Fruit fly (Drosophila melanogaster) whole organism, prepupa: ENCODE data around the gene NC2beta.

ENCODE experiments used
- CG11902 ChIP-seq: fragments of 200-800 bp; sonication (Bioruptor generic); optimal IDR thresholded peaks from 3 replicates; lab custom pipeline; 2016; ENCODE audit warnings: missing biosample characterization, missing genetic modification characterization
- Sox14 ChIP-seq: fragments of 200-800 bp; sonication (Bioruptor generic); optimal IDR thresholded peaks from 3 replicates; lab custom pipeline; 2016; ENCODE audit warnings: missing biosample characterization, missing genetic modification characterization
- achi ChIP-seq: fragments of 200-800 bp; sonication (Bioruptor generic); optimal IDR thresholded peaks from 3 replicates; lab custom pipeline; 2016; ENCODE audit warnings: missing biosample characterization, missing genetic modification characterization

DNA sequence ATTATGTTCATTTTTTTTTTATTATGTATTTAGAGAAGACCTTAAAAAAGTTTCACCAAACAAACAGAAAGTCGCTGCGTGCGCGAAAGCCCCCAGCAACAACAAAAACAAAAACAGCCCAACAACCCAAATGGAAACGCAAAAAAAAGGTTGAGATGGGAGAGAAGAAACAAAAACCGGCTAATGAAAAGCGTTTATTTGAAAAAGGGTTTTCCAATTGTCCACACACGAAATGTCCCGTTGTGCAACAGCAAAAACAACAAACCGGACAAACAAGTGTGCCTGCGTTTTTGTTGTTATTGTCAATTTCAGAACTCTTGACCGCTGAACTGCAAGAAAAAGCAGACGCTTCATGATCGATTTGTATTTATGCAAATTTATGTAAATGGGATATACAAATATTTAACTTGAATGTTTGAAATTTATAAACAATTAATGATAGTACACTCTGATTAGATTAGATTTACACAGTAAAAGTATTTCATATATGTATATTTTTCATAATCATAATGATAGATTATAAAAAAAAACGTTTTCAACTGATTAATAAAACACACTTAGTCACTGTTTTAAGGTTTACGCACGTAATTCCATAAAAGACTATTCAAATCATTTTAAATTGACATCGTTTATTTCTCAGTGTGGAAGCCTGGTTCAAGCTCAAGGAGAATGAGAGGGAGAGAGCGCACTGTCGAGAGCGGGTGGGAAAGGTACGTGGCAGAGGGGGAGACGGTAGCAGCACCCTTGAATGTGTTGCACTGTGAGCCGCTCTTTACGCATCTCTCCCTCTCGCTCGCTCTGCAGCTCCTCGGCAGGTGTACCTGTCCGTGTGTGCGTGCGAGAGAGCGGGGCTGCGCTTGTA lies 49.0 kb downstream of the NC2beta start:
- TF ChIP-seq Sox14 (GFP tag; lab: Kevin White, UChicago): peak; percentile 71
- peak; percentile 91 for TF ChIP-seq achi (GFP tag; lab: Kevin White, UChicago)
- peak; percentile 77 for TF ChIP-seq CG11902 (GFP tag; lab: Kevin White, UChicago)
